Worm (Caenorhabditis elegans): ENCODE data around the gene fbxb-90.

DNA sequence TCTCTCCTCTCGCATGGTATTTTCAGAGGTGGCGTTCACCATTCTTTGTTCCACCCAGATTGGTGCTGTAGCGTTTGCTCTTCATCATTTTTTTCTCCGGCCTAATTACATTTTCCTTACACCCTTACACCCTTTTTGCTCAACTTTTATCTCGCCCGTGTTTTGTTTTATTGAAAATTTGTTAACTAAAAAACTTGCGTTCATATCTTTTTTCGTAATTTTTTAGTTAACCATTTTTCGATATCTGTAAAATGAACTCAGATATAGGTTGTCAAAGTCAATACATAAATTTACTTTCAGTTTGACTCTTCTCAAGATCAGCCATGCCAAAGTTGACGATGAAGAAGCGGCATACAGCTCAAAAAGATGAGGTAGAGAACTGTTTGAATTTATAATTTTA, 7.0 kb downstream of the fbxb-90 start, which contains the start of gene F12E12.1:
- TF ChIP-seq tbx-2 (tag; optimal IDR thresholded peaks at IDR 0.05) (no peak), rnt-1 (tag; optimal IDR thresholded peaks at IDR 0.05) (no peak), ztf-16 (tag; optimal IDR thresholded peaks at IDR 0.05) (no peak)

Data from whole organism, late embryonic.